Worm (Caenorhabditis elegans) whole organism, early embryonic: ENCODE measurements around the gene moc-6.

Source experiments
- B0310.2 ChIP-seq: sonication (generic microtip); optimal IDR thresholded peaks from 2 replicates; lab custom pipeline; 2016; ENCODE audit warnings: mild to moderate bottlenecking, missing genetic modification characterization, missing compliant biosample characterization
- F13C5.2 ChIP-seq: sonication (generic microtip); optimal IDR thresholded peaks from 2 replicates; lab custom pipeline; 2017; ENCODE audit warnings: mild to moderate bottlenecking, missing genetic modification characterization, inconsistent platforms, missing compliant biosample characterization
- aly-1 ChIP-seq: sonication (generic microtip); optimal IDR thresholded peaks from 2 replicates; lab custom pipeline; 2016; ENCODE audit warnings: missing genetic modification characterization, missing compliant biosample characterization
- ama-1 ChIP-seq: fragments of 150-350 bp; optimal IDR thresholded peaks from 2 replicates; lab custom pipeline; 2014
- ceh-13 ChIP-seq: fragments of 200-800 bp; sonication (Bioruptor generic); optimal IDR thresholded peaks from 2 replicates; lab custom pipeline; 2018; ENCODE audit warnings: mild to moderate bottlenecking, missing genetic modification characterization, missing compliant biosample characterization
- flt-1 ChIP-seq: fragments of 200-800 bp; sonication (Bioruptor generic); IDR thresholded peaks from 2 replicates; pipeline ENCODE4 v1.3.6; 2022; ENCODE audit warnings: missing genetic modification characterization, missing compliant biosample characterization
- hmbx-1 ChIP-seq: sonication (generic microtip); optimal IDR thresholded peaks from 2 replicates; lab custom pipeline; 2016; ENCODE audit warnings: mild to moderate bottlenecking, missing genetic modification characterization, missing compliant biosample characterization
- hnd-1 ChIP-seq: sonication (generic microtip); optimal IDR thresholded peaks from 2 replicates; lab custom pipeline; 2016; ENCODE audit warnings: missing genetic modification characterization, missing compliant biosample characterization
- pes-1 ChIP-seq: fragments of 200-800 bp; sonication (Bioruptor generic); IDR thresholded peaks from 2 replicates; pipeline ENCODE4 v1.3.6; 2022; ENCODE audit warnings: missing genetic modification reagents, missing genetic modification characterization, missing compliant biosample characterization
- tbx-11 ChIP-seq: fragments of 200-800 bp; sonication (Bioruptor generic); IDR thresholded peaks from 2 replicates; pipeline ENCODE4 v1.3.6; 2022; ENCODE audit warnings: missing genetic modification characterization, missing compliant biosample characterization
- tbx-37 ChIP-seq: fragments of 200-800 bp; sonication (Bioruptor generic); conservative IDR thresholded peaks from 2 replicates; pipeline ENCODE4 v1.3.6; 2022; ENCODE audit warnings: missing genetic modification reagents, missing genetic modification characterization, missing compliant biosample characterization
- tra-4 ChIP-seq: sonication (generic microtip); optimal IDR thresholded peaks from 2 replicates; lab custom pipeline; 2017; ENCODE audit warnings: missing genetic modification characterization, missing compliant biosample characterization

- TF ChIP-seq pes-1 (GFP tag; lab: Robert Waterston, UW) (no peak), hmbx-1 (tag; lab: Kevin White, UChicago) (no peak), ama-1 (lab: Kevin White, UChicago) (no peak), tbx-11 (no peak), B0310.2 (tag; lab: Kevin White, UChicago) (no peak), F13C5.2 (tag; lab: Kevin White, UChicago) (no peak), flt-1 (GFP tag; lab: Robert Waterston, UW) (no peak), aly-1 (tag; lab: Kevin White, UChicago) (no peak), tra-4 (tag; lab: Kevin White, UChicago) (no peak), hnd-1 (tag; lab: Kevin White, UChicago) (no peak), ceh-13 (GFP tag; lab: Kevin White, UChicago) (no peak), tbx-37 (GFP tag; lab: Robert Waterston, UW) (no peak)
Observed at ce11 chrIII:5188426-5188825, 7.4 kb upstream of the moc-6 start, which contains the start of gene K10D2.8.
